Fruit fly (Drosophila melanogaster): ENCODE results near the gene CG18493.

The CG18493 gene

dm6 chr3R:19403096-19403515 lies 13.0 kb downstream of the CG18493 start, which contains the start of the genes Ino80 and Aptx (continued):
- TF ChIP-seq CG6791 (GFP tag; IDR thresholded peaks at IDR 0.05; ENCODE audit: partially characterized antibody) (peak; percentile 95), dpn (GFP tag; optimal IDR thresholded peaks at IDR 0.05) (peak; percentile 91 to 97), NFAT (GFP tag; IDR thresholded peaks at IDR 0.05) (peak; percentile 89), Hey (tag; optimal IDR thresholded peaks at IDR 0.05) (peak; percentile 48), Opbp (GFP tag; IDR thresholded peaks at IDR 0.05; ENCODE audit: partially characterized antibody) (peak; percentile 97), CG12942 (GFP tag; optimal IDR thresholded peaks at IDR 0.05) (peak; percentile 94), sim (GFP tag; IDR thresholded peaks at IDR 0.05) (peak; percentile 87; the same call in 1 of the 2 replicates), CG8478 (optimal IDR thresholded peaks at IDR 0.05) (no peak), crc (GFP tag; optimal IDR thresholded peaks at IDR 0.05) (peak; percentile 70), C15 (GFP tag; IDR thresholded peaks at IDR 0.05) (peak; percentile 85; the same call in 2 of the 3 replicates), Max (GFP tag; optimal IDR thresholded peaks at IDR 0.05) (peak; percentile 91), pum (GFP tag; optimal IDR thresholded peaks at IDR 0.05) (peak; percentile 95), CG3163 (GFP tag; optimal IDR thresholded peaks at IDR 0.05) (peak; percentile 80), H2.0 (GFP tag; IDR thresholded peaks at IDR 0.05) (peak; percentile 89), ara (GFP tag; IDR thresholded peaks at IDR 0.05) (peak; percentile 90), en (GFP tag; optimal IDR thresholded peaks at IDR 0.05) (peak; percentile 74), CG9609 (GFP tag; optimal IDR thresholded peaks at IDR 0.05) (peak; percentile 95), onecut (GFP tag; IDR thresholded peaks at IDR 0.05) (peak; percentile 70), ERR (GFP tag; optimal IDR thresholded peaks at IDR 0.05) (peak; percentile 74), CG8924 (tag; optimal IDR thresholded peaks at IDR 0.05) (peak; percentile 93), CG10366 (GFP tag; IDR thresholded peaks at IDR 0.05) (peak; percentile 93), Scr (GFP tag; IDR thresholded peaks at IDR 0.05; ENCODE audit: partially characterized antibody) (peak; percentile 96), hkb (optimal IDR thresholded peaks at IDR 0.05) (peak; percentile 75), hkb (GFP tag; IDR thresholded peaks at IDR 0.05) (peak; percentile 94), CG15269 (tag; optimal IDR thresholded peaks at IDR 0.05) (peak; percentile 92), CG34224 (GFP tag; IDR thresholded peaks at IDR 0.05; ENCODE audit: partially characterized antibody) (peak; percentile 86), CG17328 (GFP tag; IDR thresholded peaks at IDR 0.05) (peak; percentile 94), ato (GFP tag; IDR thresholded peaks at IDR 0.05; ENCODE audit: partially characterized antibody) (peak; percentile 92), CG3995 (GFP tag; optimal IDR thresholded peaks at IDR 0.05) (peak; percentile 69), tll (GFP tag; optimal IDR thresholded peaks at IDR 0.05) (peak; percentile 41 to 61), CG9876 (GFP tag; optimal IDR thresholded peaks at IDR 0.05) (peak; percentile 86), NfI (GFP tag; optimal IDR thresholded peaks at IDR 0.05) (peak; percentile 92), D19A (tag; optimal IDR thresholded peaks at IDR 0.05) (peak; percentile 83), HLH4C (GFP tag; IDR thresholded peaks at IDR 0.05; ENCODE audit: partially characterized antibody) (peak; percentile 88), CG12744 (GFP tag; optimal IDR thresholded peaks at IDR 0.05) (peak; percentile 87), salm (tag; optimal IDR thresholded peaks at IDR 0.05) (peak; percentile 78), otp (GFP tag; IDR thresholded peaks at IDR 0.05) (peak; percentile 82; the same call in 2 of the 3 replicates), gsb-n (tag; optimal IDR thresholded peaks at IDR 0.05) (peak; percentile 93), CG9817 (tag; optimal IDR thresholded peaks at IDR 0.05) (peak; percentile 96), CG16863 (GFP tag; optimal IDR thresholded peaks at IDR 0.05) (peak; percentile 95), jigr1 (GFP tag; IDR thresholded peaks at IDR 0.05) (peak; percentile 84; the same call in 2 of the 3 replicates), stc (GFP tag; IDR thresholded peaks at IDR 0.05) (peak; percentile 93), CG2678 (tag; optimal IDR thresholded peaks at IDR 0.05) (peak; percentile 94), chif (GFP tag; optimal IDR thresholded peaks at IDR 0.05) (peak; percentile 91 to 93), CG17829 (tag; optimal IDR thresholded peaks at IDR 0.05) (peak; percentile 95), CG10462 (GFP tag; optimal IDR thresholded peaks at IDR 0.05) (peak; percentile 92), B-H1 (GFP tag; IDR thresholded peaks at IDR 0.05) (peak; percentile 87), CG18764 (GFP tag; optimal IDR thresholded peaks at IDR 0.05) (peak; percentile 92), eve (GFP tag; optimal IDR thresholded peaks at IDR 0.05) (peak in 1 of 2 experiments; percentile 51), Drgx (GFP tag; IDR thresholded peaks at IDR 0.05) (peak; percentile 90), CG5180 (GFP tag; optimal IDR thresholded peaks at IDR 0.05) (no peak)
